Worm (Caenorhabditis elegans): Measurements from ENCODE around the gene nhr-36.

nhr-36 gene

ce11 chrV:9243171-9243996, 18.0 kb downstream of the nhr-36 start, which contains the start of gene glo-4:
Gene glo-4, minus strand, starts transcription at chrV:9243221.
- TF ChIP-seq nfya-1 (tag; optimal IDR thresholded peaks at IDR 0.05) (peak; percentile 58), ceh-18 (tag; optimal IDR thresholded peaks at IDR 0.05) (no peak), unc-42 (tag; optimal IDR thresholded peaks at IDR 0.05) (peak; percentile 76), ceh-30 (tag; optimal IDR thresholded peaks at IDR 0.05) (peak; percentile 57), ceh-22 (tag; optimal IDR thresholded peaks at IDR 0.05) (no peak), ceh-2 (tag; optimal IDR thresholded peaks at IDR 0.05) (no peak), ceh-31 (tag; optimal IDR thresholded peaks at IDR 0.05) (peak; percentile 30)

ce11 chrV:9232296-9232695, 29.1 kb downstream of the nhr-36 start, which contains the start of gene F07C3.3:
Gene F07C3.3, minus strand, starts transcription at chrV:9232396.
- TF ChIP-seq pqm-1 (tag; optimal IDR thresholded peaks at IDR 0.05) = no peak
- no peak for TF ChIP-seq pha-4 (tag; optimal IDR thresholded peaks at IDR 0.05)
- TF ChIP-seq che-1 (tag; optimal IDR thresholded peaks at IDR 0.05) = no peak
- no peak for TF ChIP-seq pat-9 (tag; optimal IDR thresholded peaks at IDR 0.05)
- TF ChIP-seq zip-5 (tag; optimal IDR thresholded peaks at IDR 0.05) = no peak
- TF ChIP-seq ceh-22 (tag; optimal IDR thresholded peaks at IDR 0.05) = no peak
- no peak for TF ChIP-seq gmeb-2 (tag; optimal IDR thresholded peaks at IDR 0.05)
- TF ChIP-seq nhr-232 (tag; optimal IDR thresholded peaks at IDR 0.05) = no peak
- TF ChIP-seq npax-4 (tag; optimal IDR thresholded peaks at IDR 0.05) = no peak
- no peak for TF ChIP-seq madf-2 (tag; optimal IDR thresholded peaks at IDR 0.05)
- TF ChIP-seq ahr-1 (tag; optimal IDR thresholded peaks at IDR 0.05) = no peak
- no peak for TF ChIP-seq pax-1 (tag; optimal IDR thresholded peaks at IDR 0.05)

- no peak for TF ChIP-seq pag-3 (tag; optimal IDR thresholded peaks at IDR 0.05; ENCODE audit: borderline replicate concordance)
- TF ChIP-seq hlh-13 (GFP tag; optimal IDR thresholded peaks at IDR 0.05) = no peak
- no peak for TF ChIP-seq ama-1 (optimal IDR thresholded peaks at IDR 0.05)
- TF ChIP-seq eyg-1 (tag; optimal IDR thresholded peaks at IDR 0.05) = no peak
- TF ChIP-seq gmeb-2 (tag; optimal IDR thresholded peaks at IDR 0.05) = no peak
- TF ChIP-seq ceh-31 (tag; optimal IDR thresholded peaks at IDR 0.05) = peak; percentile 56
- no peak for TF ChIP-seq ceh-45 (GFP tag; IDR thresholded peaks at IDR 0.05)
- no peak for TF ChIP-seq hlh-30 (tag; optimal IDR thresholded peaks at IDR 0.05; ENCODE audit: insufficient read depth)
- TF ChIP-seq pha-4 (tag; optimal IDR thresholded peaks at IDR 0.05) = no peak
- no peak for TF ChIP-seq ceh-24 (tag; optimal IDR thresholded peaks at IDR 0.05)
- no peak for TF ChIP-seq ceh-30 (tag; optimal IDR thresholded peaks at IDR 0.05)
- TF ChIP-seq pros-1 (tag; optimal IDR thresholded peaks at IDR 0.05) = no peak
- no peak for TF ChIP-seq elt-2 (tag; optimal IDR thresholded peaks at IDR 0.05)
- no peak for TF ChIP-seq nfya-1 (tag; optimal IDR thresholded peaks at IDR 0.05)
- no peak for TF ChIP-seq C08G9.2 (tag; optimal IDR thresholded peaks at IDR 0.05)
- TF ChIP-seq fkh-10 (GFP tag; optimal IDR thresholded peaks at IDR 0.05) = no peak
- TF ChIP-seq ets-4 (tag; optimal IDR thresholded peaks at IDR 0.05) = no peak
- TF ChIP-seq unc-42 (tag; optimal IDR thresholded peaks at IDR 0.05) = peak; percentile 61
- no peak for TF ChIP-seq sox-4 (tag; optimal IDR thresholded peaks at IDR 0.05)
- TF ChIP-seq ceh-48 (tag; optimal IDR thresholded peaks at IDR 0.05) = peak; percentile 30
Measured at ce11 chrV:9225675-9226144, 35.7 kb downstream of the nhr-36 start, which contains the start of gene F07C3.2. Gene F07C3.2, plus strand, starts transcription at chrV:9226094.

- no peak for TF ChIP-seq hlh-6 (tag; optimal IDR thresholded peaks at IDR 0.05)
- no peak for TF ChIP-seq dmd-4 (tag; optimal IDR thresholded peaks at IDR 0.05; ENCODE audit: borderline replicate concordance)
- TF ChIP-seq K02D7.2 (tag; optimal IDR thresholded peaks at IDR 0.05) = no peak
- TF ChIP-seq dve-1 (tag; optimal IDR thresholded peaks at IDR 0.05) = no peak
- no peak for TF ChIP-seq T23F11.4 (GFP tag; optimal IDR thresholded peaks at IDR 0.05)
- no peak for TF ChIP-seq elt-2 (tag; optimal IDR thresholded peaks at IDR 0.05)
- TF ChIP-seq pqm-1 (tag; optimal IDR thresholded peaks at IDR 0.05) = no peak
- TF ChIP-seq ceh-45 (GFP tag; IDR thresholded peaks at IDR 0.05) = no peak
- TF ChIP-seq gmeb-2 (tag; optimal IDR thresholded peaks at IDR 0.05) = no peak
- no peak for TF ChIP-seq ceh-48 (tag; optimal IDR thresholded peaks at IDR 0.05)
- TF ChIP-seq ceh-9 (tag; optimal IDR thresholded peaks at IDR 0.05) = no peak
- no peak for TF ChIP-seq nhr-11 (tag; optimal IDR thresholded peaks at IDR 0.05)
Measured at ce11 chrV:9224981-9225380, 36.4 kb downstream of the nhr-36 start.

All from whole organism, late embryonic.